Worm (Caenorhabditis elegans): ENCODE results near the gene nlp-60.

- no peak for TF ChIP-seq ceh-100 (GFP tag; IDR thresholded peaks at IDR 0.05)
- TF ChIP-seq cebp-1 (GFP tag; IDR thresholded peaks at IDR 0.05) = no peak
- no peak for TF ChIP-seq cebp-1 (tag; optimal IDR thresholded peaks at IDR 0.05)
- TF ChIP-seq hmg-20 (GFP tag; IDR thresholded peaks at IDR 0.05) = no peak
- TF ChIP-seq F49E8.2 (tag; optimal IDR thresholded peaks at IDR 0.05; ENCODE audit: insufficient read depth) = no peak
- TF ChIP-seq die-1 (tag; optimal IDR thresholded peaks at IDR 0.05) = no peak
- no peak for TF ChIP-seq unc-62 (GFP tag; optimal IDR thresholded peaks at IDR 0.05)
- TF ChIP-seq ama-1 (optimal IDR thresholded peaks at IDR 0.05) = no peak
- no peak for TF ChIP-seq ama-1 (GFP tag; optimal IDR thresholded peaks at IDR 0.05)
Measured at ce11 chrIV:8708046-8708445, 28.9 kb upstream of the nlp-60 start.
